Worm (Caenorhabditis elegans): ENCODE data around the gene cpsf-3.
A peak's percentile ranks its signal among the peaks of the same experiment; 100 is the strongest.

Gene cpsf-3

DNA sequence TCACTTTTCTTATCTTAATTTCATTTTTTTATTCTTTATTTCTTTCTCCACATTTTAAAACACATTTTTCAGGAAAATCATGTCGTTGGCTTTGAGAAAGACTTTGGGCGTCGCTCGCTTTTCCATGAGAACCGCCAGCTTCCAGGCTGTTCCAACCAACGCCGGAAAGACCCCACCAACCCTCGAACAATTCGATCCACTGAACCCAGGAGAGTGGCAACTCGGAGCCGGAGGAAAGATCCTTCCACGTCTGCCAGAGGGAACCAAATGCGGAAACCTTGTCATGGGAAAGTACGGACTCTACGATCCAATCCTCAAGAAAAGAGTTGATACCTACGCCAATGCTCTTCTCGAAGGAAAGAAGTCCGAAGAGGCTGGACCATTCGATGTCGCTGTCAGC, 17.4 kb upstream of the cpsf-3 start, which contains the start of gene kdp-1 (continued):
- 0 out of 2 replicates have a peak, but pooled peaks have one; percentile 16 for TF ChIP-seq aptf-3 (GFP tag; IDR thresholded peaks at IDR 0.05)
- TF ChIP-seq lsl-1 (GFP tag; optimal IDR thresholded peaks at IDR 0.05) = no peak
- peak in 1 of 2 experiments; percentile 42 for TF ChIP-seq rec-8 (tag; optimal IDR thresholded peaks at IDR 0.05)
- no peak for TF ChIP-seq hsf-1 (GFP tag; IDR thresholded peaks at IDR 0.05)
- no peak for TF ChIP-seq snpc-4 (GFP tag; optimal IDR thresholded peaks at IDR 0.05)
- peak in 1 of 4 experiments; percentile 45 for TF ChIP-seq snpc-4 (tag; optimal IDR thresholded peaks at IDR 0.05)
- no peak for TF ChIP-seq somi-1 (GFP tag; optimal IDR thresholded peaks at IDR 0.05)
- TF ChIP-seq mxl-1 (tag; optimal IDR thresholded peaks at IDR 0.05) = no peak
- TF ChIP-seq ZK185.1 (tag; optimal IDR thresholded peaks at IDR 0.05; ENCODE audit: poor library complexity, severe bottlenecking) = no peak
- TF ChIP-seq F55B11.4 (tag; optimal IDR thresholded peaks at IDR 0.05; ENCODE audit: borderline replicate concordance, insufficient read depth) = no peak
- no peak for TF ChIP-seq C06A6.2 (GFP tag; conservative IDR thresholded peaks at IDR 0.05)
- TF ChIP-seq F49E8.2 (tag; optimal IDR thresholded peaks at IDR 0.05; ENCODE audit: insufficient read depth) = peak; percentile 34
- no peak for TF ChIP-seq ceh-100 (GFP tag; IDR thresholded peaks at IDR 0.05)
- peak; percentile 62 for TF ChIP-seq mcd-1 (GFP tag; IDR thresholded peaks at IDR 0.05)
- no peak for TF ChIP-seq C17E4.6 (GFP tag; IDR thresholded peaks at IDR 0.05)
- no peak for TF ChIP-seq K11D2.4 (GFP tag; IDR thresholded peaks at IDR 0.05)
- peak; percentile 66; the same call in 1 of the 2 replicates for TF ChIP-seq zfh-2 (GFP tag; conservative IDR thresholded peaks at IDR 0.05)
- peak; percentile 62 for TF ChIP-seq repo-1 (tag; optimal IDR thresholded peaks at IDR 0.05)

DNA sequence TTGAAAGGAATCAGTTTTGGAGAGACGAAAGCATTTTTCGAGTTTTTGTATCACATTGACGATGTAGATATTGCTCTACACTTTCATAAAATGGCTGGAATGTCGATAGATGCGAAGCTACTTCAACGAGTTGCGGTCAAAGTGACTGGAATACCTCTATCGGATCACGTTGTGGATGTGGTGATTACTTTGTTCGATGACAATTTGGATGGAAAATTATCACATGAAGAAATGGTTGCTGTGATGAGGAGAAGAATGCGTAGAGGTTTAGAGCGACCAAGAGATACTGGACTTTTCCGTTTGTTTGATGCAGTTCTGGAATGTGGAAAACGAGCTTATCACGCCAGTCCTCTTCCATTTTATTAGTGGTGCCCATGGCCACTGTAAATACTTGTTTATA, 17.0 kb upstream of the cpsf-3 start:
- TF ChIP-seq fkh-3 (tag; optimal IDR thresholded peaks at IDR 0.05) (no peak), ekl-4 (GFP tag; IDR thresholded peaks at IDR 0.05) (no peak), mel-28 (tag; optimal IDR thresholded peaks at IDR 0.05; ENCODE audit: borderline replicate concordance) (no peak), mcd-1 (GFP tag; IDR thresholded peaks at IDR 0.05) (no peak), let-607 (tag; optimal IDR thresholded peaks at IDR 0.05) (no peak), akir-1 (GFP tag; optimal IDR thresholded peaks at IDR 0.05) (no peak), T07F8.4 (tag; optimal IDR thresholded peaks at IDR 0.05) (no peak), efl-1 (GFP tag; optimal IDR thresholded peaks at IDR 0.05) (no peak)

DNA sequence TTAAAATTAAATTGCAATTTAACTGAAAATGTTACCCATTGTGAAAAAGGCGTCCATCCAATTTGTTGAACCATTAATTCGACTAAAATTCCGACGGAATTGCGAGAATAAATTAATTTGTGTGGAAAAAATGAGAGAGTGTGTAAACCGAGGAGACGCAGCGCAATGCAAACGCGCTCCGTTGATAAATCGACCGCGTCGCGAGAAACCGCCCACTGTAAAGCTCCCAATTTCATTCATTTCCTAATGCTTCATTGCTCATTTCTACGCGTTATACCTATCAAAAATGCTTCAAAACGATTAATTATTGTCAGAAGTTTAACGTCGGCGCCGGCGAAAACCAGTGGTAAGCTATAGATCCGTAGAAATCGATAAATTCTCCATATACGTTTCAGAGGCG, 15.1 kb upstream of the cpsf-3 start, which contains the start of the genes Y67H2A.2 and micu-1:
TSS of gene Y67H2A.2 (minus strand) at position 74 of the 400 bp plus-strand sequence.
TSS of gene micu-1 (plus strand) at position 181 of the 400 bp plus-strand sequence.
- TF ChIP-seq mcd-1 (GFP tag; IDR thresholded peaks at IDR 0.05) (peak; percentile 99), cebp-1 (GFP tag; IDR thresholded peaks at IDR 0.05) (no peak), cebp-1 (tag; optimal IDR thresholded peaks at IDR 0.05) (peak; percentile 51), nfya-1 (tag; optimal IDR thresholded peaks at IDR 0.05; ENCODE audit: borderline replicate concordance, insufficient read depth) (no peak), K11D2.4 (GFP tag; IDR thresholded peaks at IDR 0.05) (peak; percentile 16; the same call in 1 of the 2 replicates), B0336.3 (GFP tag; IDR thresholded peaks at IDR 0.05) (0 out of 2 replicates have a peak, but pooled peaks have one; percentile 33), him-1 (tag; optimal IDR thresholded peaks at IDR 0.05) (no peak), lsl-1 (GFP tag; optimal IDR thresholded peaks at IDR 0.05) (peak; percentile 40), attf-5 (GFP tag; optimal IDR thresholded peaks at IDR 0.05) (peak; percentile 9), D2030.7 (GFP tag; IDR thresholded peaks at IDR 0.05) (peak; percentile 23; the same call in 1 of the 2 replicates), pbrm-1 (GFP tag; IDR thresholded peaks at IDR 0.05) (peak; percentile 66; the same call in 1 of the 2 replicates), Y53G8AR.9 (GFP tag; conservative IDR thresholded peaks at IDR 0.05) (no peak), ceh-27 (GFP tag; optimal IDR thresholded peaks at IDR 0.05) (peak; percentile 16), snpc-3.4 (tag; optimal IDR thresholded peaks at IDR 0.05) (peak; percentile 11), ZK185.1 (tag; optimal IDR thresholded peaks at IDR 0.05; ENCODE audit: poor library complexity, severe bottlenecking) (no peak), F33H1.4 (GFP tag; IDR thresholded peaks at IDR 0.05) (peak; percentile 50), lin-40 (tag; optimal IDR thresholded peaks at IDR 0.05) (peak; percentile 75), madf-10 (tag; optimal IDR thresholded peaks at IDR 0.05) (peak; percentile 16), snpc-1.1 (tag; optimal IDR thresholded peaks at IDR 0.05; ENCODE audit: insufficient read depth) (no peak), hmg-1.2 (GFP tag; IDR thresholded peaks at IDR 0.05) (peak; percentile 99), F23B12.7 (tag; optimal IDR thresholded peaks at IDR 0.05; ENCODE audit: insufficient read depth) (peak; percentile 3), nfyb-1 (GFP tag; IDR thresholded peaks at IDR 0.05) (peak; percentile 29; the same call in 1 of the 2 replicates), sea-2 (GFP tag; IDR thresholded peaks at IDR 0.05) (no peak)
